Fruit fly (Drosophila melanogaster): ENCODE results near the gene Chsy.

Chsy gene

DNA sequence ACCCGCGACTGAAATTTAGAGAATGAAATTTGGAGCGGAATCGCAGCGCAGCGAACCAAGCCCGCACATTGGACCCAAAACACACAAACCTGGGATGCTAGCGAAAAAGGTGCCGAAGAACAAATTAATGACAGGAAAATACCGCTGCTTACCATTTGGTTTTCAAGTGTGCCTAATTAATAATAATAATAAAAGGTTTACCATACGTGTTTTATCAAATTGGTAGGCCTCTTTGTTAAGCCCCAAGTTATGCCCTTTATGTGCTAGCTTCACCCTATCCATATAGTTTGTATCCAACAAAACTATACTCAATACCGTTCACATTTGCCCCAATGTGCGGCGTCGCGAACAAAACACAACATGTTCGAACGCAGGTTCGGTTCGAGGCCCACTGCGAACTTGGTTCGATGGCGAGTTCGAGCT is 39.1 kb downstream of the Chsy start, which contains the start of gene Ac13E (continued):
- 0 out of 2 replicates have a peak, but pooled peaks have one; percentile 46 for TF ChIP-seq tna (GFP tag; IDR thresholded peaks at IDR 0.05; ENCODE audit: partially characterized antibody)
- TF ChIP-seq CG5180 (GFP tag; optimal IDR thresholded peaks at IDR 0.05): peak; percentile 100
- peak; percentile 66; the same call in 2 of the 3 replicates for TF ChIP-seq CG11560 (tag; IDR thresholded peaks at IDR 0.05)
- TF ChIP-seq Sin3A (optimal IDR thresholded peaks at IDR 0.05): no peak
- TF ChIP-seq C15 (GFP tag; IDR thresholded peaks at IDR 0.05): peak; percentile 35; the same call in 1 of the 3 replicates
- TF ChIP-seq lbe (GFP tag; optimal IDR thresholded peaks at IDR 0.05): peak; percentile 84
- TF ChIP-seq tin (GFP tag; optimal IDR thresholded peaks at IDR 0.05): peak; percentile 91
- peak; percentile 34 for TF ChIP-seq grn (GFP tag; optimal IDR thresholded peaks at IDR 0.05)
- peak; percentile 61 for TF ChIP-seq CG3065 (GFP tag; optimal IDR thresholded peaks at IDR 0.05)
- TF ChIP-seq CG1647 (GFP tag; optimal IDR thresholded peaks at IDR 0.05): peak; percentile 73
- peak; percentile 61 for TF ChIP-seq inv (GFP tag; IDR thresholded peaks at IDR 0.05; ENCODE audit: partially characterized antibody)
- no peak for TF ChIP-seq Neu2 (GFP tag; optimal IDR thresholded peaks at IDR 0.05; ENCODE audit: borderline replicate concordance)
- TF ChIP-seq shn (GFP tag; optimal IDR thresholded peaks at IDR 0.05): peak; percentile 76
- TF ChIP-seq ERR (GFP tag; optimal IDR thresholded peaks at IDR 0.05): peak; percentile 34
- peak; percentile 80 for TF ChIP-seq kah (GFP tag; optimal IDR thresholded peaks at IDR 0.05)
- TF ChIP-seq CG2116 (GFP tag; optimal IDR thresholded peaks at IDR 0.05): peak; percentile 67
- peak; percentile 93 for TF ChIP-seq CG31441 (GFP tag; IDR thresholded peaks at IDR 0.05)
- TF ChIP-seq ase (GFP tag; IDR thresholded peaks at IDR 0.05): peak; percentile 75
- peak; percentile 74 for TF ChIP-seq Nf-YB (GFP tag; optimal IDR thresholded peaks at IDR 0.05)
- peak; percentile 89 for TF ChIP-seq CG1233 (GFP tag; optimal IDR thresholded peaks at IDR 0.05)
- TF ChIP-seq CG17612 (GFP tag; IDR thresholded peaks at IDR 0.05): 0 out of 2 replicates have a peak, but pooled peaks have one; percentile 56
- peak; percentile 93 for TF ChIP-seq CG3281 (GFP tag; optimal IDR thresholded peaks at IDR 0.05)
- peak; percentile 90 for TF ChIP-seq CG4282 (GFP tag; optimal IDR thresholded peaks at IDR 0.05)
- peak; percentile 89 for TF ChIP-seq dmrt11E (tag; optimal IDR thresholded peaks at IDR 0.05)
- peak; percentile 88 for TF ChIP-seq NfI (GFP tag; optimal IDR thresholded peaks at IDR 0.05)
- TF ChIP-seq nerfin-1 (tag; optimal IDR thresholded peaks at IDR 0.05): peak; percentile 87
- TF ChIP-seq Usf (GFP tag; optimal IDR thresholded peaks at IDR 0.05): peak; percentile 86
- TF ChIP-seq ftz-f1 (GFP tag; optimal IDR thresholded peaks at IDR 0.05): peak; percentile 59
- peak; percentile 92 for TF ChIP-seq grau (tag; optimal IDR thresholded peaks at IDR 0.05)
- TF ChIP-seq CG4730 (GFP tag; IDR thresholded peaks at IDR 0.05): peak; percentile 74
- TF ChIP-seq sens (GFP tag): peak; percentile 98
- TF ChIP-seq tx (GFP tag; optimal IDR thresholded peaks at IDR 0.05): peak; percentile 75
- peak; percentile 74 for TF ChIP-seq CHES-1-like (GFP tag; optimal IDR thresholded peaks at IDR 0.05)
- TF ChIP-seq CG10543 (GFP tag; optimal IDR thresholded peaks at IDR 0.05): peak; percentile 93
- peak; percentile 78 for TF ChIP-seq scrt (GFP tag; optimal IDR thresholded peaks at IDR 0.05)
- peak; percentile 66; the same call in 2 of the 3 replicates for TF ChIP-seq CG6175 (GFP tag; IDR thresholded peaks at IDR 0.05)
- TF ChIP-seq CG42726 (GFP tag; IDR thresholded peaks at IDR 0.05; ENCODE audit: partially characterized antibody): peak; percentile 48; the same call in 1 of the 2 replicates
- peak; percentile 59 for TF ChIP-seq btn (GFP tag; optimal IDR thresholded peaks at IDR 0.05)
- TF ChIP-seq CoRest (tag; optimal IDR thresholded peaks at IDR 0.05): peak; percentile 93
- TF ChIP-seq odd (GFP tag; optimal IDR thresholded peaks at IDR 0.05): peak; percentile 86
- TF ChIP-seq hbn (GFP tag; IDR thresholded peaks at IDR 0.05; ENCODE audit: partially characterized antibody): 0 out of 2 replicates have a peak, but pooled peaks have one; percentile 18
- TF ChIP-seq Nf-YC (tag; optimal IDR thresholded peaks at IDR 0.05): peak; percentile 82
- TF ChIP-seq oc (tag; optimal IDR thresholded peaks at IDR 0.05): peak; percentile 75
- TF ChIP-seq CG7928 (GFP tag; optimal IDR thresholded peaks at IDR 0.05): peak; percentile 59
- TF ChIP-seq CG17829 (tag; optimal IDR thresholded peaks at IDR 0.05): peak; percentile 90
- peak; percentile 22 for TF ChIP-seq CG14965 (GFP tag; optimal IDR thresholded peaks at IDR 0.05; ENCODE audit: borderline replicate concordance)
- TF ChIP-seq CG15073 (GFP tag; optimal IDR thresholded peaks at IDR 0.05): peak; percentile 27
- TF ChIP-seq stwl (tag; optimal IDR thresholded peaks at IDR 0.05): no peak
- 0 out of 2 replicates have a peak, but pooled peaks have one; percentile 33 for TF ChIP-seq CG16779 (GFP tag; IDR thresholded peaks at IDR 0.05)
- peak; percentile 75 for TF ChIP-seq fd64A (GFP tag; optimal IDR thresholded peaks at IDR 0.05)

Measured in whole organism, embryonic.